Worm (Caenorhabditis elegans): ENCODE results near the gene prx-10.

DNA sequence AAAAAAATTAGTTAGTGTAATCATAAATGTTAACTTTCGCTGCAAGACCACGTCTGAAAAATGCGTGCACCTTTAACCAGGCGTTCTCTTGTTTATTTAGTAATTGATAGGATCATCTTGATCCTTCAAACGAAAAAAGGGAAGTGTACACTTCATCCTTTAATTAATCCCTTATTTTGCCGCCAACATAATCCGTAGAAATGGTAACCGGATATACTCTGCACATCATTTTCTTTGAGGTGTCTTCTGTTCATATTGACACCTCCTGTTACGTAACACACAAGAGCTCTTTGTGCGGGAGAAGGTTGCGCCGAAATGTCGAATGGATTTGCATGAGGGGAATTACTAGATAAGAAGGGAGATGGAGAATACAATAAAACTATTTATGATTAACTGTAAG, 12.5 kb downstream of the prx-10 start:
- TF ChIP-seq ets-7 (tag; optimal IDR thresholded peaks at IDR 0.05) (no peak), tbx-11 (GFP tag; IDR thresholded peaks at IDR 0.05) (no peak), flt-1 (GFP tag; IDR thresholded peaks at IDR 0.05) (no peak), tbx-37 (GFP tag; conservative IDR thresholded peaks at IDR 0.05) (no peak), ama-1 (optimal IDR thresholded peaks at IDR 0.05) (no peak), ceh-13 (GFP tag; optimal IDR thresholded peaks at IDR 0.05) (no peak), aly-1 (tag; optimal IDR thresholded peaks at IDR 0.05) (no peak)
